Worm (Caenorhabditis elegans) whole organism, young adult: ENCODE results near the gene R193.1.

Experiments
- B0261.1 ChIP-seq: sonication (generic microtip); optimal IDR thresholded peaks from 2 replicates; lab custom pipeline; 2016; ENCODE audit warnings: mild to moderate bottlenecking, missing genetic modification characterization, moderate library complexity, missing compliant biosample characterization
- F55B11.4 ChIP-seq: sonication (generic microtip); optimal IDR thresholded peaks from 2 replicates; lab custom pipeline; 2016; ENCODE audit warnings: missing compliant biosample characterization, missing genetic modification characterization, borderline replicate concordance; ENCODE audit not compliant: insufficient read depth
- F57A8.1 ChIP-seq: fragments of 200-800 bp; sonication (Bioruptor generic); optimal IDR thresholded peaks from 2 replicates; lab custom pipeline; 2018; ENCODE audit warnings: mild to moderate bottlenecking, missing genetic modification characterization, moderate library complexity, missing compliant biosample characterization
- F57C9.4 ChIP-seq: sonication (generic microtip); optimal IDR thresholded peaks from 2 replicates; lab custom pipeline; 2017; ENCODE audit warnings: mild to moderate bottlenecking, missing genetic modification characterization, missing compliant biosample characterization
- T26A5.8 ChIP-seq: sonication (generic microtip); optimal IDR thresholded peaks from 2 replicates; lab custom pipeline; 2016; ENCODE audit warnings: missing genetic modification characterization, missing compliant biosample characterization
- Y67H2A.10 ChIP-seq: fragments of 200-800 bp; sonication (Bioruptor generic); conservative IDR thresholded peaks from 2 replicates; pipeline ENCODE4 v1.3.6; 2022; ENCODE audit warnings: missing genetic modification reagents, missing genetic modification characterization, missing compliant biosample characterization
- Y95B8A.8 ChIP-seq: fragments of 200-800 bp; sonication (Bioruptor generic); IDR thresholded peaks from 2 replicates; pipeline ENCODE4 v1.3.6; 2022; ENCODE audit warnings: missing genetic modification reagents, missing genetic modification characterization, missing compliant biosample characterization
- akir-1 ChIP-seq: fragments of 200-800 bp; sonication (Bioruptor generic); optimal IDR thresholded peaks from 2 replicates; lab custom pipeline; 2018; ENCODE audit warnings: mild to moderate bottlenecking, missing genetic modification characterization, moderate library complexity, missing compliant biosample characterization
- atf-7 ChIP-seq: sonication (generic microtip); optimal IDR thresholded peaks from 2 replicates; lab custom pipeline; 2017; ENCODE audit warnings: mild to moderate bottlenecking, missing genetic modification characterization, missing compliant biosample characterization
- attf-5 ChIP-seq: fragments of 200-800 bp; sonication (Bioruptor generic); optimal IDR thresholded peaks from 2 replicates; lab custom pipeline; 2018; ENCODE audit warnings: mild to moderate bottlenecking, missing genetic modification characterization, missing compliant biosample characterization
- cebp-1 ChIP-seq, 2 experiments: fragments of 200-800 bp in 1 of 2; sonication (Bioruptor generic) in 1 of 2; sonication (generic microtip) in 1 of 2; IDR thresholded peaks in 1 of 2; optimal IDR thresholded peaks in 1 of 2; 2 replicates each; pipeline versions ENCODE4 v1.3.6 to Lab custom; 2017 to 2022; ENCODE audit warnings: missing compliant biosample characterization in 2 of 2, missing genetic modification characterization in 2 of 2, mild to moderate bottlenecking in 1 of 2, missing genetic modification reagents in 1 of 2, moderate library complexity in 1 of 2
- ceh-27 ChIP-seq: fragments of 200-800 bp; sonication (Bioruptor generic); optimal IDR thresholded peaks from 2 replicates; lab custom pipeline; 2018; ENCODE audit warnings: mild to moderate bottlenecking, missing genetic modification characterization, moderate library complexity, missing compliant biosample characterization
- ceh-79 ChIP-seq: sonication (generic microtip); optimal IDR thresholded peaks from 2 replicates; lab custom pipeline; 2017; ENCODE audit warnings: mild to moderate bottlenecking, missing genetic modification characterization, missing compliant biosample characterization
- ceh-91 ChIP-seq: fragments of 200-800 bp; sonication (Bioruptor generic); IDR thresholded peaks from 2 replicates; pipeline ENCODE4 v1.3.6; 2022; ENCODE audit warnings: missing genetic modification reagents, missing genetic modification characterization, missing compliant biosample characterization
- chd-7 ChIP-seq: sonication (generic microtip); optimal IDR thresholded peaks from 2 replicates; lab custom pipeline; 2016; ENCODE audit warnings: mild to moderate bottlenecking, missing genetic modification characterization, moderate library complexity, missing compliant biosample characterization
- dox-1 ChIP-seq: fragments of 200-800 bp; sonication (Bioruptor generic); IDR thresholded peaks from 2 replicates; pipeline ENCODE4 v1.3.6; 2022; ENCODE audit warnings: missing genetic modification reagents, missing genetic modification characterization, missing compliant biosample characterization
- egl-18 ChIP-seq: fragments of 200-800 bp; sonication (Bioruptor generic); IDR thresholded peaks from 2 replicates; pipeline ENCODE4 v1.3.6; 2022; ENCODE audit warnings: missing genetic modification reagents, missing genetic modification characterization, missing compliant biosample characterization
- gei-17 ChIP-seq: fragments of 200-800 bp; sonication (Bioruptor generic); optimal IDR thresholded peaks from 2 replicates; lab custom pipeline; 2018; ENCODE audit warnings: mild to moderate bottlenecking, missing genetic modification characterization, missing compliant biosample characterization
- hmg-1.2 ChIP-seq: fragments of 200-800 bp; sonication (Bioruptor generic); IDR thresholded peaks from 2 replicates; pipeline ENCODE4 v1.3.6; 2022; ENCODE audit warnings: missing genetic modification reagents, missing genetic modification characterization, missing compliant biosample characterization
- madf-10 ChIP-seq: sonication (generic microtip); optimal IDR thresholded peaks from 2 replicates; lab custom pipeline; 2016; ENCODE audit warnings: mild to moderate bottlenecking, missing genetic modification characterization, missing compliant biosample characterization
- madf-8 ChIP-seq: fragments of 200-800 bp; sonication (Bioruptor generic); conservative IDR thresholded peaks from 2 replicates; pipeline ENCODE4 v1.3.6; 2022; ENCODE audit warnings: missing genetic modification reagents, missing genetic modification characterization, missing compliant biosample characterization
- nfya-2 ChIP-seq: fragments of 200-800 bp; sonication (Bioruptor generic); IDR thresholded peaks from 2 replicates; pipeline ENCODE4 v1.3.6; 2022; ENCODE audit warnings: missing genetic modification reagents, missing genetic modification characterization, missing compliant biosample characterization
- nhr-179 ChIP-seq: sonication (generic microtip); optimal IDR thresholded peaks from 2 replicates; lab custom pipeline; 2016; ENCODE audit warnings: mild to moderate bottlenecking, missing genetic modification characterization, missing compliant biosample characterization
- nhr-80 ChIP-seq: sonication (generic microtip); optimal IDR thresholded peaks from 2 replicates; lab custom pipeline; 2016; ENCODE audit warnings: missing genetic modification characterization, missing compliant biosample characterization
- nhr-90 ChIP-seq: sonication (generic microtip); optimal IDR thresholded peaks from 2 replicates; lab custom pipeline; 2016; ENCODE audit warnings: missing genotype, mild to moderate bottlenecking, missing genetic modification characterization, missing compliant biosample characterization
- snpc-1.3 ChIP-seq: sonication (generic microtip); optimal IDR thresholded peaks from 2 replicates; lab custom pipeline; 2017; ENCODE audit warnings: missing genetic modification characterization, mild to moderate bottlenecking, missing compliant biosample characterization, antibody characterized with exemption, moderate library complexity, missing genotype, missing genetic modification reagents; ENCODE audit not compliant: insufficient read depth
- somi-1 ChIP-seq: fragments of 200-800 bp; sonication (Bioruptor generic); optimal IDR thresholded peaks from 2 replicates; lab custom pipeline; 2018; ENCODE audit warnings: mild to moderate bottlenecking, missing genetic modification characterization, missing compliant biosample characterization
- tbp1 ChIP-seq: fragments of 200-800 bp; sonication (Bioruptor generic); optimal IDR thresholded peaks from 2 replicates; lab custom pipeline; 2018; ENCODE audit warnings: mild to moderate bottlenecking, missing genetic modification characterization, missing compliant biosample characterization
- tbx-9 ChIP-seq: sonication (generic microtip); optimal IDR thresholded peaks from 2 replicates; lab custom pipeline; 2016; ENCODE audit warnings: borderline replicate concordance, missing genetic modification characterization, inconsistent platforms, missing compliant biosample characterization
- ztf-18 ChIP-seq: sonication (generic microtip); optimal IDR thresholded peaks from 2 replicates; lab custom pipeline; 2016; ENCODE audit warnings: missing genotype, mild to moderate bottlenecking, missing genetic modification characterization, missing compliant biosample characterization
- ztf-22 ChIP-seq: fragments of 200-800 bp; sonication (Bioruptor generic); optimal IDR thresholded peaks from 2 replicates; lab custom pipeline; 2018; ENCODE audit warnings: mild to moderate bottlenecking, missing genetic modification characterization, moderate library complexity, missing compliant biosample characterization
- ztf-28 ChIP-seq: fragments of 200-800 bp; sonication (Bioruptor generic); IDR thresholded peaks from 2 replicates; pipeline ENCODE4 v1.3.6; 2022; ENCODE audit warnings: missing genetic modification reagents, missing genetic modification characterization, missing compliant biosample characterization

Gene R193.1

ce11 chrX:1183985-1184384 is 29.2 kb downstream of the R193.1 start:
- TF ChIP-seq madf-10 (tag; lab: Kevin White, UChicago) (no peak), nfya-2 (GFP tag; lab: Robert Waterston, UW) (no peak), snpc-1.3 (tag; lab: Kevin White, UChicago) (no peak)

ce11 chrX:1185474-1185873 is 30.7 kb downstream of the R193.1 start:
- TF ChIP-seq ceh-27 (GFP tag; lab: Kevin White, UChicago), result peak; percentile 85
- TF ChIP-seq Y95B8A.8 (GFP tag; lab: Robert Waterston, UW), result no peak
- TF ChIP-seq, all 124 proteins: peak for 1

ce11 chrX:1191582-1191981 is 36.8 kb downstream of the R193.1 start, which contains the start of gene T13G4.4:
Gene T13G4.4, minus strand, starts transcription at chrX:1191678.
- TF ChIP-seq nhr-80 (no peak), ztf-18 (no peak), atf-7 (tag; lab: Kevin White, UChicago) (no peak), nhr-90 (tag; lab: Kevin White, UChicago) (no peak), dox-1 (GFP tag; lab: Robert Waterston, UW) (no peak), egl-18 (no peak), F57C9.4 (no peak), akir-1 (GFP tag; lab: Kevin White, UChicago) (no peak), ceh-79 (tag; lab: Kevin White, UChicago) (no peak), nfya-2 (GFP tag; lab: Robert Waterston, UW) (no peak), chd-7 (no peak)

ce11 chrX:1192848-1193247 is 38.1 kb downstream of the R193.1 start, which contains the start of gene T13G4.1:
Gene T13G4.1, plus strand, starts transcription at chrX:1193148.
- TF ChIP-seq F57A8.1 (GFP tag; lab: Kevin White, UChicago) (no peak), hmg-1.2 (GFP tag; lab: Robert Waterston, UW) (no peak), Y67H2A.10 (no peak), somi-1 (GFP tag; lab: Kevin White, UChicago) (no peak), T26A5.8 (tag; lab: Kevin White, UChicago) (no peak), ztf-28 (GFP tag; lab: Robert Waterston, UW) (no peak), ceh-91 (GFP tag; lab: Robert Waterston, UW) (no peak), F55B11.4 (tag; lab: Kevin White, UChicago) (no peak), madf-8 (GFP tag; lab: Robert Waterston, UW) (no peak), nhr-179 (tag; lab: Kevin White, UChicago) (no peak), attf-5 (GFP tag; lab: Kevin White, UChicago) (no peak), ztf-22 (GFP tag; lab: Kevin White, UChicago) (no peak), nhr-90 (tag; lab: Kevin White, UChicago) (no peak), tbx-9 (tag; lab: Kevin White, UChicago) (no peak), gei-17 (GFP tag; lab: Kevin White, UChicago) (no peak), tbp1 (no peak), B0261.1 (tag; lab: Kevin White, UChicago) (no peak), cebp-1 (GFP tag; IDR thresholded peaks at IDR 0.05; lab: Robert Waterston, UW) (no peak), cebp-1 (tag; optimal IDR thresholded peaks at IDR 0.05; lab: Kevin White, UChicago) (no peak)
